Worm (Caenorhabditis elegans): Measurements from ENCODE around the gene ttr-17.

ce11 chrIV:11111898-11112297 is 45.1 kb upstream of the ttr-17 start:
- TF ChIP-seq hmbx-1 (tag; optimal IDR thresholded peaks at IDR 0.05) (no peak), hmg-4 (GFP tag; optimal IDR thresholded peaks at IDR 0.05) (no peak), ama-1 (optimal IDR thresholded peaks at IDR 0.05) (no peak), sea-1 (GFP tag; conservative IDR thresholded peaks at IDR 0.05) (no peak), hnd-1 (tag; optimal IDR thresholded peaks at IDR 0.05) (no peak), tra-4 (tag; optimal IDR thresholded peaks at IDR 0.05) (no peak), ceh-36 (tag; optimal IDR thresholded peaks at IDR 0.05) (no peak)
